Fruit fly (Drosophila melanogaster) Kc167 (cell line): ENCODE data around the gene osp.

ENCODE experiments used
- insv ChIP-seq: fragments of >200 bp; optimal IDR thresholded peaks from 3 replicates; lab custom pipeline; 2018; ENCODE audit warnings: missing external identifiers
- psq ChIP-seq: fragments of >200 bp; optimal IDR thresholded peaks from 2 replicates; lab custom pipeline; 2017; ENCODE audit warnings: missing external identifiers
- ttk ChIP-seq: sonication (Bioruptor generic); optimal IDR thresholded peaks from 2 replicates; lab custom pipeline; 2017; ENCODE audit warnings: missing external identifiers

dm6 chr2L:14622182-14622581 lies 67.0 kb downstream of the osp start:
- TF ChIP-seq ttk (lab: Kevin White, UChicago) (no peak), insv (lab: Kevin White, UChicago) (no peak), psq (lab: Kevin White, UChicago) (no peak)
